Fruit fly (Drosophila melanogaster) whole organism, prepupa: Measurements from ENCODE around the gene Cyp4c3.
A peak's percentile ranks its signal among the peaks of the same experiment; 100 is the strongest.

Experiments used
- CG10631 ChIP-seq: fragments of 200-800 bp; sonication (Bioruptor generic); optimal IDR thresholded peaks from 2 replicates; lab custom pipeline; 2016; ENCODE audit warnings: missing biosample characterization, missing genetic modification characterization
- CG11294 ChIP-seq: fragments of 200-800 bp; sonication (Bioruptor generic); IDR thresholded peaks from 2 replicates; pipeline ENCODE4 v1.3.6; 2022; ENCODE audit warnings: missing biosample characterization, missing genetic modification characterization
- CG11762 ChIP-seq: fragments of 200-800 bp; sonication (Bioruptor generic); optimal IDR thresholded peaks from 3 replicates; lab custom pipeline; 2016; ENCODE audit warnings: missing biosample characterization, missing genetic modification characterization; ENCODE audit not compliant: insufficient read depth
- CG11902 ChIP-seq: fragments of 200-800 bp; sonication (Bioruptor generic); optimal IDR thresholded peaks from 3 replicates; lab custom pipeline; 2016; ENCODE audit warnings: missing biosample characterization, missing genetic modification characterization
- CG15336 ChIP-seq: fragments of 200-800 bp; sonication (Bioruptor generic); IDR thresholded peaks from 2 replicates; pipeline ENCODE4 v1.3.6; 2022; ENCODE audit warnings: missing biosample characterization, missing genetic modification characterization
- CG16779 ChIP-seq: fragments of 200-800 bp; sonication (Bioruptor generic); optimal IDR thresholded peaks from 3 replicates; lab custom pipeline; 2017; ENCODE audit warnings: missing biosample characterization, mild to moderate bottlenecking, missing genetic modification characterization
- CG3032 ChIP-seq: fragments of 200-800 bp; optimal IDR thresholded peaks from 2 replicates; lab custom pipeline; 2019; ENCODE audit warnings: missing biosample characterization, mild to moderate bottlenecking, missing genetic modification characterization, moderate library complexity
- CG32006 ChIP-seq: fragments of 200-800 bp; sonication (Bioruptor generic); optimal IDR thresholded peaks from 3 replicates; lab custom pipeline; 2017; ENCODE audit warnings: missing biosample characterization, mild to moderate bottlenecking, missing genetic modification characterization
- CG34406 ChIP-seq: fragments of 200-800 bp; sonication (Bioruptor generic); optimal IDR thresholded peaks from 3 replicates; lab custom pipeline; 2016; ENCODE audit warnings: missing biosample characterization, missing genetic modification characterization
- CG3919 ChIP-seq: fragments of 200-800 bp; sonication (Bioruptor generic); optimal IDR thresholded peaks from 3 replicates; lab custom pipeline; 2016; ENCODE audit warnings: missing biosample characterization, missing genetic modification characterization
- CG4318 ChIP-seq: fragments of 200-800 bp; sonication (Bioruptor generic); optimal IDR thresholded peaks from 3 replicates; lab custom pipeline; 2017; ENCODE audit warnings: missing biosample characterization, mild to moderate bottlenecking, missing genetic modification characterization
- CG6163 ChIP-seq: fragments of 200-800 bp; sonication (Bioruptor generic); IDR thresholded peaks from 3 replicates; pipeline ENCODE4 v1.3.6; 2022; ENCODE audit warnings: missing biosample characterization, missing genetic modification characterization
- CG6854 ChIP-seq: fragments of 200-800 bp; sonication (Bioruptor generic); optimal IDR thresholded peaks from 2 replicates; lab custom pipeline; 2017; ENCODE audit warnings: missing biosample characterization, mild to moderate bottlenecking, missing genetic modification characterization
- CG8119 ChIP-seq: fragments of 200-800 bp; sonication (Bioruptor generic); IDR thresholded peaks from 3 replicates; pipeline ENCODE4 v1.3.6; 2022; ENCODE audit warnings: missing biosample characterization, missing genetic modification characterization
- Eip78C ChIP-seq: fragments of 200-800 bp; sonication (Bioruptor generic); peaks from one replicate; lab custom pipeline; 2016; ENCODE audit warnings: missing biosample characterization, missing genetic modification characterization
- Ets96B ChIP-seq: fragments of 200-800 bp; optimal IDR thresholded peaks from 2 replicates; lab custom pipeline; 2019; ENCODE audit warnings: missing biosample characterization, mild to moderate bottlenecking, missing genetic modification characterization, moderate library complexity
- Gug ChIP-seq: fragments of 200-800 bp; sonication (Bioruptor generic); IDR thresholded peaks from 2 replicates; pipeline ENCODE4 v1.3.6; 2022; ENCODE audit warnings: missing biosample characterization, missing genetic modification characterization
- Hr39 ChIP-seq: fragments of 200-800 bp; sonication (Bioruptor generic); optimal IDR thresholded peaks from 2 replicates; lab custom pipeline; 2016; ENCODE audit warnings: missing biosample characterization, missing genetic modification characterization
- Hr4 ChIP-seq: fragments of 200-800 bp; sonication (Bioruptor generic); optimal IDR thresholded peaks from 3 replicates; lab custom pipeline; 2016; ENCODE audit warnings: missing biosample characterization, missing genetic modification characterization
- Met ChIP-seq: fragments of 200-800 bp; sonication (Bioruptor generic); optimal IDR thresholded peaks from 3 replicates; lab custom pipeline; 2016; ENCODE audit warnings: missing biosample characterization, missing genetic modification characterization
- OdsH ChIP-seq: fragments of 200-800 bp; sonication (Bioruptor generic); optimal IDR thresholded peaks from 3 replicates; lab custom pipeline; 2016; ENCODE audit warnings: missing biosample characterization, missing genetic modification characterization
- Sox102F ChIP-seq: fragments of 200-800 bp; sonication (Bioruptor generic); optimal IDR thresholded peaks from 2 replicates; lab custom pipeline; 2016; ENCODE audit warnings: missing biosample characterization, mild to moderate bottlenecking, missing genetic modification characterization
- Sox14 ChIP-seq: fragments of 200-800 bp; sonication (Bioruptor generic); optimal IDR thresholded peaks from 3 replicates; lab custom pipeline; 2016; ENCODE audit warnings: missing biosample characterization, missing genetic modification characterization
- Sox15 ChIP-seq: fragments of 200-800 bp; sonication (Bioruptor generic); optimal IDR thresholded peaks from 3 replicates; lab custom pipeline; 2016; ENCODE audit warnings: missing biosample characterization, missing genetic modification characterization
- acj6 ChIP-seq: fragments of 200-800 bp; sonication (Bioruptor generic); optimal IDR thresholded peaks from 3 replicates; lab custom pipeline; 2016; ENCODE audit warnings: missing biosample characterization, missing genetic modification characterization
- dsx ChIP-seq: fragments of 200-800 bp; optimal IDR thresholded peaks from 3 replicates; lab custom pipeline; 2019; ENCODE audit warnings: missing biosample characterization, mild to moderate bottlenecking, missing genetic modification characterization, moderate library complexity; ENCODE audit not compliant: poor library complexity, severe bottlenecking
- eg ChIP-seq: fragments of 200-800 bp; sonication (Bioruptor generic); IDR thresholded peaks from 3 replicates; pipeline ENCODE4 v1.3.6; 2022; ENCODE audit warnings: missing biosample characterization, missing genetic modification characterization
- esn ChIP-seq: fragments of 200-800 bp; sonication (Bioruptor generic); optimal IDR thresholded peaks from 2 replicates; lab custom pipeline; 2016; ENCODE audit warnings: missing biosample characterization, mild to moderate bottlenecking, missing genetic modification characterization, moderate library complexity
- fd59A ChIP-seq: fragments of 200-800 bp; sonication (Bioruptor generic); optimal IDR thresholded peaks from 2 replicates; lab custom pipeline; 2017; ENCODE audit warnings: missing biosample characterization, mild to moderate bottlenecking, missing genetic modification characterization, missing genetic modification reagents
- fkh ChIP-seq: fragments of 200-800 bp; sonication (Bioruptor generic); optimal IDR thresholded peaks from 3 replicates; lab custom pipeline; 2017; ENCODE audit warnings: missing biosample characterization, mild to moderate bottlenecking, missing genetic modification characterization, moderate library complexity
- net ChIP-seq: fragments of 200-800 bp; sonication (Bioruptor generic); optimal IDR thresholded peaks from 3 replicates; lab custom pipeline; 2016; ENCODE audit warnings: missing biosample characterization, missing genetic modification characterization
- pdm3 ChIP-seq: fragments of 200-800 bp; sonication (Bioruptor generic); optimal IDR thresholded peaks from 3 replicates; lab custom pipeline; 2016; ENCODE audit warnings: missing biosample characterization, missing genetic modification characterization
- salr ChIP-seq, 2 experiments: fragments of 200-800 bp; sonication (Bioruptor generic); optimal IDR thresholded peaks; 3 replicates each; lab custom pipeline; 2016 to 2018; ENCODE audit warnings: missing biosample characterization in 2 of 2, missing genetic modification characterization in 2 of 2, mild to moderate bottlenecking in 1 of 2
- ss ChIP-seq, 2 experiments: fragments of 200-800 bp; sonication (Bioruptor generic); optimal IDR thresholded peaks; 2 replicates in 1 of 2; 3 replicates in 1 of 2; lab custom pipeline; 2017 to 2018; ENCODE audit warnings: mild to moderate bottlenecking in 2 of 2, missing biosample characterization in 2 of 2, missing genetic modification characterization in 2 of 2, moderate library complexity in 1 of 2
- svp ChIP-seq: fragments of 200-800 bp; sonication (Bioruptor generic); peaks from one replicate; lab custom pipeline; 2016; ENCODE audit warnings: missing biosample characterization, missing genetic modification characterization
- vri ChIP-seq: fragments of 200-800 bp; sonication (Bioruptor generic); optimal IDR thresholded peaks from 3 replicates; lab custom pipeline; 2016; ENCODE audit warnings: missing biosample characterization, mild to moderate bottlenecking, missing genetic modification characterization

Cyp4c3 gene

dm6 chr3R:30925436-30925835, 31.6 kb downstream of the Cyp4c3 start:
- TF ChIP-seq eg (GFP tag; lab: Robert Waterston, UW), result no peak
- TF ChIP-seq fkh (GFP tag; lab: Kevin White, UChicago), result peak; percentile 45

DNA sequence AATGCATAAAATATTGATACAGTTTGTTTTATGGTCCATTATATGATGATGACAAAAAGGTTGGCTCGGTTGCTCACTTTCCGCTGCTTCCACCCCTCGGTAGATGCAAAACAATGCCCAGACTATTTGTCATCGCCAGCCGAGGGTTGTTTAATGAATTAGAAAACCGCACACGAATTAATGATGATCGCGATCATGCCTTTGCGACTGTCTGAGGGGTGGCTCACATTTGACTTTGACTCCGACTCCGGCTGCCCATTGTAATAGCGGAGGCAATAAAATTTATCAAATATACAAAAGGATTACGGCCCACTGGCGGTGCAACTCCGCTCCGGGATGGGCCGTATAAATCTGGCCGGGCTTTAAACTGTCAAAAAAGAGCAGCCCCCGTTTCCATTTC, 32.2 kb downstream of the Cyp4c3 start:
- TF ChIP-seq CG15336 (GFP tag; lab: Robert Waterston, UW), result no peak
- no peak for TF ChIP-seq OdsH (GFP tag; lab: Kevin White, UChicago)
- no peak for TF ChIP-seq Sox102F
- no peak for TF ChIP-seq CG4318 (GFP tag; lab: Kevin White, UChicago)
- no peak for TF ChIP-seq Hr39 (GFP tag; lab: Kevin White, UChicago)
- TF ChIP-seq CG6854, result no peak
- TF ChIP-seq CG16779 (tag; lab: Kevin White, UChicago), result no peak

DNA sequence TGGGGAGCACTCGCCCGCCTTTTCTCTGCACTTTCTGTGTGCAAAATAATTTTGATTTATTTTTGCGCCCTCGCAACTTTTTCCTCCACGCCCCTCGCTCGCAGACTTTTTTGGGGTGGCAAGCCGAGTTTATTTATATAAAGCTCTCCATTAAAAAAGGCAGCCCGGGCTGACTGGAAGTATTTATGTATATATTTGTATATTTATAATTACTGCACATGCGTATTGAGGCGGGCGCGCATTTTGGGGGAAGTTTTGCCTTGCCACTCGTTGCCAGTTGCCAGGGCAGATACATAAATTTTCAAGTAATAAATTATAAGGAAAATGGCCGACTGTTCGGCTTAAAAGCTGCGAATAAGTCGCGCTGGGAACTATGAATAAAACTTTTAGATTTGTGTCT, 34.8 kb downstream of the Cyp4c3 start:
- TF ChIP-seq CG34406 (GFP tag; lab: Kevin White, UChicago), result no peak
- TF ChIP-seq Gug (GFP tag; lab: Robert Waterston, UW), result no peak
- TF ChIP-seq Sox15, result no peak
- no peak for TF ChIP-seq CG11762 (GFP tag; lab: Kevin White, UChicago)
- TF ChIP-seq Sox14 (GFP tag; lab: Kevin White, UChicago), result no peak

DNA sequence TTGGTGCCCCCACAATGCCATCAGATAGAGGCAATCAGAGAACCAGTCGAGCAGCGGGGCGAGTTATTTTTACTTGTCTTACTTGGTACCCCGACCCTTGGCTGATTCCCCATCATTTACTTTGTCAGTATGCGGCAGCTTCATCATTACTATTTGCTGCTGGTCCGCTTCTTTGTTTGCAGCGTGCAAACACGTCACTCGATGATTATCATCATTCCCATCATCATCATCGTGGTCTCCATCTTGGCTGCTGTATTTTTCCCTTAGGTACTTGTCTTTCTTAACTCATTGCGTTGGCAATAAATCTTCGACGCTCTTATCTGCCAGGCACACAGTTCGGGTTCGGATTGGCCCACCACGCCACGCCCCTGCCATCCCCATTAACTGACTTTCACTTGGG, 38.3 kb downstream of the Cyp4c3 start:
- TF ChIP-seq Sox15, result no peak
- TF ChIP-seq Ets96B (tag; lab: Kevin White, UChicago), result no peak
- TF ChIP-seq fkh (GFP tag; lab: Kevin White, UChicago), result peak; percentile 63
- peak in 1 of 2 experiments; percentile 19 for TF ChIP-seq ss (GFP tag; optimal IDR thresholded peaks at IDR 0.05; lab: Kevin White, UChicago)
- no peak for TF ChIP-seq acj6
- TF ChIP-seq net (GFP tag; lab: Kevin White, UChicago), result no peak
- no peak for TF ChIP-seq Met (GFP tag; lab: Kevin White, UChicago)
- TF ChIP-seq vri (GFP tag; lab: Kevin White, UChicago), result no peak
- TF ChIP-seq CG34406 (GFP tag; lab: Kevin White, UChicago), result no peak
- TF ChIP-seq fd59A (GFP tag; lab: Kevin White, UChicago), result no peak
- TF ChIP-seq CG4318 (GFP tag; lab: Kevin White, UChicago), result no peak
- TF ChIP-seq Eip78C (GFP tag; lab: Kevin White, UChicago), result peak; percentile 66
- 0 out of 3 replicates have a peak, but pooled peaks have one; percentile 12 for TF ChIP-seq CG6163
- TF ChIP-seq CG32006 (GFP tag; lab: Kevin White, UChicago), result no peak
- no peak for TF ChIP-seq CG11294 (GFP tag; lab: Robert Waterston, UW)
- TF ChIP-seq CG11902, result no peak
- TF ChIP-seq esn (GFP tag; lab: Kevin White, UChicago), result no peak
- TF ChIP-seq CG3919, result peak; percentile 11
- no peak for TF ChIP-seq CG8119 (GFP tag; lab: Robert Waterston, UW)
- TF ChIP-seq Sox102F, result no peak
- no peak for TF ChIP-seq Hr4
- no peak for TF ChIP-seq pdm3 (GFP tag; lab: Kevin White, UChicago)
- no peak for TF ChIP-seq CG10631
- TF ChIP-seq svp, result peak; percentile 25
- TF ChIP-seq eg (GFP tag; lab: Robert Waterston, UW), result 0 out of 3 replicates have a peak, but pooled peaks have one; percentile 15
- TF ChIP-seq Sox14 (GFP tag; lab: Kevin White, UChicago), result no peak
- no peak for TF ChIP-seq salr (GFP tag; optimal IDR thresholded peaks at IDR 0.05; lab: Kevin White, UChicago)
- TF ChIP-seq dsx (GFP tag; lab: Kevin White, UChicago), result peak; percentile 28
- TF ChIP-seq CG3032 (tag; lab: Kevin White, UChicago), result no peak
